Fruit fly (Drosophila melanogaster) whole organism, embryonic: ENCODE measurements around the gene CG9288.

Source experiments
- Bdp1 ChIP-seq: fragments of 200-800 bp; sonication (Bioruptor generic); optimal IDR thresholded peaks from 3 replicates; lab custom pipeline; 2016; ENCODE audit warnings: missing biosample characterization, missing genetic modification characterization
- CG10543 ChIP-seq: fragments of 200-800 bp; sonication (Bioruptor generic); optimal IDR thresholded peaks from 3 replicates; lab custom pipeline; 2017; ENCODE audit warnings: missing biosample characterization, mild to moderate bottlenecking, missing genetic modification characterization, moderate library complexity
- CG14667 ChIP-seq: fragments of 200-800 bp; sonication (Bioruptor generic); IDR thresholded peaks from 2 replicates; pipeline ENCODE4 v1.3.6; 2022; ENCODE audit warnings: missing biosample characterization, missing genetic modification characterization
- CG1603 ChIP-seq: fragments of 200-800 bp; sonication (Bioruptor generic); optimal IDR thresholded peaks from 2 replicates; lab custom pipeline; 2019; ENCODE audit warnings: missing biosample characterization, mild to moderate bottlenecking, missing genetic modification characterization, moderate library complexity
- CG16863 ChIP-seq: fragments of 200-800 bp; sonication (Bioruptor generic); optimal IDR thresholded peaks from 3 replicates; lab custom pipeline; 2016; ENCODE audit warnings: missing biosample characterization, missing genetic modification characterization
- CG17802 ChIP-seq: fragments of 200-800 bp; sonication (Bioruptor generic); optimal IDR thresholded peaks from 2 replicates; lab custom pipeline; 2018; ENCODE audit warnings: missing biosample characterization, mild to moderate bottlenecking, missing genetic modification characterization, moderate library complexity
- CG4617 ChIP-seq: fragments of 200-800 bp; sonication (Bioruptor generic); optimal IDR thresholded peaks from 3 replicates; lab custom pipeline; 2016; ENCODE audit warnings: missing biosample characterization, missing genetic modification characterization, borderline replicate concordance
- CG7786 ChIP-seq: fragments of 200-800 bp; sonication (Bioruptor generic); optimal IDR thresholded peaks from 2 replicates; lab custom pipeline; 2016; ENCODE audit warnings: missing biosample characterization, missing genetic modification characterization
- CG8281 ChIP-seq: fragments of 200-800 bp; sonication (Bioruptor generic); optimal IDR thresholded peaks from 2 replicates; lab custom pipeline; 2018; ENCODE audit warnings: missing biosample characterization, mild to moderate bottlenecking, missing genetic modification characterization, moderate library complexity
- CG8478 ChIP-seq: fragments of >200 bp; optimal IDR thresholded peaks from 2 replicates; lab custom pipeline; 2018
- CG8765 ChIP-seq: fragments of 200-800 bp; sonication (Bioruptor generic); IDR thresholded peaks from 2 replicates; pipeline ENCODE4 v1.3.6; 2022; ENCODE audit warnings: missing biosample characterization, missing genetic modification characterization
- CG9609 ChIP-seq: fragments of 200-800 bp; sonication (Bioruptor generic); optimal IDR thresholded peaks from 3 replicates; lab custom pipeline; 2016; ENCODE audit warnings: missing biosample characterization, missing genetic modification characterization
- D19A ChIP-seq: fragments of 200-800 bp; optimal IDR thresholded peaks from 3 replicates; lab custom pipeline; 2019; ENCODE audit warnings: missing biosample characterization, mild to moderate bottlenecking, missing genetic modification characterization, moderate library complexity
- HHEX ChIP-seq: fragments of 200-800 bp; sonication (Bioruptor generic); optimal IDR thresholded peaks from 3 replicates; lab custom pipeline; 2017; ENCODE audit warnings: missing biosample characterization, mild to moderate bottlenecking, missing genetic modification characterization, missing genetic modification reagents
- HLH3B ChIP-seq: fragments of 200-800 bp; sonication (Bioruptor generic); IDR thresholded peaks from 2 replicates; pipeline ENCODE4 v1.3.6; 2022; ENCODE audit warnings: missing biosample characterization, missing genetic modification characterization
- Hmr ChIP-seq: fragments of 200-800 bp; sonication (Bioruptor generic); optimal IDR thresholded peaks from 3 replicates; lab custom pipeline; 2017; ENCODE audit warnings: mild to moderate bottlenecking, missing biosample characterization, missing genetic modification reagents, missing genetic modification characterization
- Hmx ChIP-seq: fragments of 200-800 bp; sonication (Bioruptor generic); optimal IDR thresholded peaks from 2 replicates; lab custom pipeline; 2016; ENCODE audit warnings: missing biosample characterization, missing genetic modification characterization
- Hsf ChIP-seq: fragments of 200-800 bp; sonication (Bioruptor generic); optimal IDR thresholded peaks from 3 replicates; lab custom pipeline; 2016; ENCODE audit warnings: missing biosample characterization, missing genetic modification characterization
- Mad ChIP-seq: fragments of 200-800 bp; sonication (Bioruptor generic); optimal IDR thresholded peaks from 2 replicates; lab custom pipeline; 2016; ENCODE audit warnings: missing biosample characterization, missing genetic modification characterization
- Mes4 ChIP-seq: fragments of 200-800 bp; sonication (Bioruptor generic); optimal IDR thresholded peaks from 2 replicates; lab custom pipeline; 2016; ENCODE audit warnings: missing biosample characterization, missing genetic modification characterization
- Mrtf ChIP-seq: fragments of 200-800 bp; sonication (Bioruptor generic); IDR thresholded peaks from 3 replicates; pipeline ENCODE4 v1.3.6; 2022; ENCODE audit warnings: missing biosample characterization, missing genetic modification characterization
- PHDP ChIP-seq: fragments of 200-800 bp; sonication (Bioruptor generic); optimal IDR thresholded peaks from 3 replicates; lab custom pipeline; 2018; ENCODE audit warnings: missing biosample characterization, mild to moderate bottlenecking, missing genetic modification characterization, moderate library complexity
- Ravus ChIP-seq: fragments of 200-800 bp; sonication (Bioruptor generic); IDR thresholded peaks from 2 replicates; pipeline ENCODE4 v1.3.6; 2022; ENCODE audit warnings: missing biosample characterization, missing genetic modification characterization
- Side ChIP-seq: fragments of 200-800 bp; sonication (Bioruptor generic); optimal IDR thresholded peaks from 2 replicates; lab custom pipeline; 2016; ENCODE audit warnings: missing biosample characterization, missing genetic modification characterization
- Sry-β ChIP-seq: fragments of 200-800 bp; sonication (Bioruptor generic); optimal IDR thresholded peaks from 2 replicates; lab custom pipeline; 2018; ENCODE audit warnings: missing biosample characterization, mild to moderate bottlenecking, missing genetic modification characterization, moderate library complexity
- Ssrp ChIP-seq: fragments of 200-800 bp; sonication (Bioruptor generic); optimal IDR thresholded peaks from 2 replicates; lab custom pipeline; 2018; ENCODE audit warnings: missing biosample characterization, mild to moderate bottlenecking, missing genetic modification characterization, moderate library complexity
- Tbp ChIP-seq: fragments of >200 bp; optimal IDR thresholded peaks from 2 replicates; lab custom pipeline; 2018; ENCODE audit warnings: missing biosample characterization, missing genetic modification characterization
- br ChIP-seq: fragments of >200 bp; optimal IDR thresholded peaks from 2 replicates; lab custom pipeline; 2017
- cg ChIP-seq: fragments of 200-800 bp; sonication (Bioruptor generic); optimal IDR thresholded peaks from 3 replicates; lab custom pipeline; 2019; ENCODE audit warnings: missing biosample characterization, mild to moderate bottlenecking, missing genetic modification characterization, moderate library complexity
- en ChIP-seq: fragments of 200-800 bp; sonication (Bioruptor generic); optimal IDR thresholded peaks from 2 replicates; lab custom pipeline; 2016; ENCODE audit warnings: missing biosample characterization, missing genetic modification characterization
- ewg ChIP-seq: fragments of 200-800 bp; sonication (Bioruptor generic); optimal IDR thresholded peaks from 3 replicates; lab custom pipeline; 2017; ENCODE audit warnings: mild to moderate bottlenecking, missing biosample characterization, missing genetic modification reagents, missing genetic modification characterization
- fd102C ChIP-seq: fragments of 200-800 bp; sonication (Bioruptor generic); optimal IDR thresholded peaks from 2 replicates; lab custom pipeline; 2018; ENCODE audit warnings: missing biosample characterization, mild to moderate bottlenecking, missing genetic modification characterization, moderate library complexity
- gsb ChIP-seq: fragments of 200-800 bp; sonication (Bioruptor generic); IDR thresholded peaks from 2 replicates; pipeline ENCODE4 v1.3.6; 2022; ENCODE audit warnings: missing biosample characterization, missing genetic modification characterization
- gt ChIP-seq: fragments of 200-800 bp; sonication (Bioruptor generic); IDR thresholded peaks from 2 replicates; pipeline ENCODE4 v1.3.6; 2022; ENCODE audit warnings: missing biosample characterization, missing genetic modification characterization
- hb ChIP-seq: fragments of 200-800 bp; sonication (Bioruptor generic); IDR thresholded peaks from 3 replicates; pipeline ENCODE4 v1.3.6; 2022; ENCODE audit warnings: missing biosample characterization, missing genetic modification characterization; ENCODE audit not compliant: partially characterized antibody
- hth ChIP-seq: fragments of >200 bp; optimal IDR thresholded peaks from 2 replicates; lab custom pipeline; 2017; ENCODE audit warnings: inconsistent platforms
- jumu ChIP-seq: fragments of 200-800 bp; sonication (Bioruptor generic); optimal IDR thresholded peaks from 3 replicates; lab custom pipeline; 2016; ENCODE audit warnings: missing biosample characterization, missing genetic modification characterization
- klu ChIP-seq: fragments of 200-800 bp; sonication (Bioruptor generic); IDR thresholded peaks from 2 replicates; pipeline ENCODE4 v1.3.6; 2022; ENCODE audit warnings: missing biosample characterization, missing genetic modification characterization
- maf-S ChIP-seq: fragments of 200-800 bp; sonication (Bioruptor generic); optimal IDR thresholded peaks from 2 replicates; lab custom pipeline; 2016; ENCODE audit warnings: missing biosample characterization, missing genetic modification characterization
- oc ChIP-seq: fragments of 200-800 bp; sonication (Bioruptor generic); optimal IDR thresholded peaks from 2 replicates; lab custom pipeline; 2018; ENCODE audit warnings: missing biosample characterization, mild to moderate bottlenecking, missing genetic modification characterization, moderate library complexity
- onecut ChIP-seq: fragments of 200-800 bp; sonication (Bioruptor generic); IDR thresholded peaks from 2 replicates; pipeline ENCODE4 v1.3.6; 2022; ENCODE audit warnings: missing biosample characterization, missing genetic modification characterization
- p53 ChIP-seq: fragments of 200-800 bp; sonication (Bioruptor generic); optimal IDR thresholded peaks from 2 replicates; lab custom pipeline; 2016; ENCODE audit warnings: missing biosample characterization, missing genetic modification characterization
- pb ChIP-seq: fragments of 200-800 bp; sonication (Bioruptor generic); optimal IDR thresholded peaks from 3 replicates; lab custom pipeline; 2016; ENCODE audit warnings: missing biosample characterization, missing genetic modification characterization
- pnt ChIP-seq: fragments of 200-800 bp; sonication (Bioruptor generic); optimal IDR thresholded peaks from 3 replicates; lab custom pipeline; 2016; ENCODE audit warnings: missing biosample characterization, missing genetic modification characterization
- pros ChIP-seq: fragments of 200-800 bp; sonication (Bioruptor generic); optimal IDR thresholded peaks from 3 replicates; lab custom pipeline; 2019; ENCODE audit warnings: missing biosample characterization, mild to moderate bottlenecking, missing genetic modification characterization, moderate library complexity
- salm ChIP-seq: fragments of 200-800 bp; sonication (Bioruptor generic); optimal IDR thresholded peaks from 2 replicates; lab custom pipeline; 2018; ENCODE audit warnings: missing biosample characterization, mild to moderate bottlenecking, missing genetic modification characterization
- sc ChIP-seq, 3 experiments: fragments of >200 bp in 2 of 3; fragments of 200-800 bp in 1 of 3; sonication (Bioruptor generic) in 1 of 3; optimal IDR thresholded peaks; 2 replicates in 2 of 3; 3 replicates in 1 of 3; lab custom pipeline; 2017; ENCODE audit warnings: mild to moderate bottlenecking in 1 of 3, missing biosample characterization in 1 of 3, missing genetic modification characterization in 1 of 3, missing genetic modification reagents in 1 of 3
- slou ChIP-seq: fragments of 200-800 bp; sonication (Bioruptor generic); optimal IDR thresholded peaks from 3 replicates; lab custom pipeline; 2016; ENCODE audit warnings: missing biosample characterization, missing genetic modification characterization
- slp2 ChIP-seq: fragments of 200-800 bp; sonication (Bioruptor generic); optimal IDR thresholded peaks from 2 replicates; lab custom pipeline; 2016; ENCODE audit warnings: missing biosample characterization, missing genetic modification characterization
- toy ChIP-seq: fragments of 200-800 bp; sonication (Bioruptor generic); IDR thresholded peaks from 2 replicates; pipeline ENCODE4 v1.3.6; 2022; ENCODE audit warnings: missing biosample characterization, missing genetic modification characterization
- ttk ChIP-seq: fragments of 200-800 bp; sonication (Bioruptor generic); IDR thresholded peaks from 2 replicates; pipeline ENCODE4 v2.1.2; 2022; ENCODE audit warnings: missing biosample characterization, missing genetic modification characterization
- zen ChIP-seq: fragments of 200-800 bp; sonication (Bioruptor generic); optimal IDR thresholded peaks from 3 replicates; lab custom pipeline; 2018; ENCODE audit warnings: missing biosample characterization, mild to moderate bottlenecking, missing genetic modification characterization, moderate library complexity

The CG9288 gene

DNA sequence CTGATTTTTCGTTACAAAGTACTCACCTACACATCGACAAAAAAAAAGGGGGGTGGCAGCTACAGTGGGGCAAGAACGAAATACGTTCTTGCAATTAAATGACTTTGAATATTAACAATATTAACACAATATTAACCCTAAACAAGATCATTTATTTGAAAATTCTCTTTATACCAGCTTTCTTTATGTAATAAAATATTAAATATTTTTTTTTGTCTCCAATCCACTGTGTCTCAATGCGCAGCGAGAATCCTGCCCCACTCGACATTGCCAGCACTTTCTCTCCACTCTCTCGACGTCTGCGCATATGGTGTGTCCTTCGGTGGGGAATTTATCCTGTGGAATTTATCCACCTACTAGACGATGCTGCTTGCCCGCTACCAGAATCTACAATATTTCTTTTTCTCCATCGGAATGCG is 21.0 kb downstream of the CG9288 start (continued):
- TF ChIP-seq toy (GFP tag; lab: Robert Waterston, UW) (peak; percentile 84), PHDP (peak; percentile 93), Mrtf (GFP tag; lab: Robert Waterston, UW) (peak; percentile 89), hth (lab: Kevin White, UChicago) (no peak), CG8765 (GFP tag; lab: Robert Waterston, UW) (peak; percentile 64; the same call in 1 of the 2 replicates), gt (GFP tag; lab: Robert Waterston, UW) (peak; percentile 77; the same call in 1 of the 2 replicates), slp2 (GFP tag; lab: Kevin White, UChicago) (peak; percentile 10), pnt (GFP tag; lab: Kevin White, UChicago) (peak; percentile 25), CG4617 (GFP tag; lab: Kevin White, UChicago) (peak; percentile 60), CG7786 (GFP tag; lab: Kevin White, UChicago) (peak; percentile 28), CG10543 (GFP tag; lab: Kevin White, UChicago) (peak; percentile 95), sc (optimal IDR thresholded peaks at IDR 0.05; lab: Kevin White, UChicago) (no peak), sc (GFP tag; optimal IDR thresholded peaks at IDR 0.05; lab: Kevin White, UChicago) (peak; percentile 82), Ssrp (tag; lab: Kevin White, UChicago) (peak; percentile 85), fd102C (GFP tag; lab: Kevin White, UChicago) (no peak), slou (peak; percentile 76), salm (peak; percentile 70), D19A (tag; lab: Kevin White, UChicago) (peak; percentile 74), CG16863 (peak; percentile 35), Sry-β (peak; percentile 26), en (GFP tag; lab: Kevin White, UChicago) (peak; percentile 21), pb (GFP tag; lab: Kevin White, UChicago) (no peak), CG9609 (peak; percentile 22), jumu (peak; percentile 71), HHEX (GFP tag; lab: Kevin White, UChicago) (peak; percentile 90), ewg (GFP tag; lab: Kevin White, UChicago) (peak; percentile 95), Ravus (GFP tag; lab: Robert Waterston, UW) (peak; percentile 72), CG8478 (no peak), pros (GFP tag; lab: Kevin White, UChicago) (no peak), Hmx (peak; percentile 39), CG14667 (GFP tag; lab: Robert Waterston, UW) (peak; percentile 88), zen (tag; lab: Kevin White, UChicago) (peak; percentile 78), CG8281 (tag; lab: Kevin White, UChicago) (peak; percentile 63), CG1603 (tag; lab: Kevin White, UChicago) (peak; percentile 11), Tbp (GFP tag; lab: Kevin White, UChicago) (no peak), onecut (peak; percentile 93), Bdp1 (GFP tag; lab: Kevin White, UChicago) (peak; percentile 34), p53 (GFP tag; lab: Kevin White, UChicago) (no peak), ttk (GFP tag; lab: Robert Waterston, UW) (peak; percentile 92), HLH3B (GFP tag; lab: Robert Waterston, UW) (peak; percentile 96), Hmr (GFP tag; lab: Kevin White, UChicago) (peak; percentile 96), cg (GFP tag; lab: Kevin White, UChicago) (peak; percentile 48), br (lab: Kevin White, UChicago) (no peak), Mad (peak; percentile 17), Mes4 (peak; percentile 16), hb (GFP tag; lab: Robert Waterston, UW) (no peak), klu (peak; percentile 75), Hsf (GFP tag; lab: Kevin White, UChicago) (peak; percentile 74), gsb (peak; percentile 86), maf-S (GFP tag; lab: Kevin White, UChicago) (peak; percentile 34), Side (peak; percentile 37), CG17802 (peak; percentile 28), oc (tag; lab: Kevin White, UChicago) (peak; percentile 84)
